Fruit fly (Drosophila melanogaster) whole organism, embryonic: ENCODE results near the gene Tre1.

Experiments used
- Abd-B ChIP-seq: fragments of 200-800 bp; sonication (Bioruptor generic); optimal IDR thresholded peaks from 2 replicates; lab custom pipeline; 2018; ENCODE audit warnings: missing biosample characterization, mild to moderate bottlenecking, missing genetic modification characterization, moderate library complexity
- Antp ChIP-seq: fragments of 200-800 bp; sonication (Bioruptor generic); optimal IDR thresholded peaks from 3 replicates; lab custom pipeline; 2016; ENCODE audit warnings: missing biosample characterization, missing genetic modification characterization
- B-H1 ChIP-seq: fragments of 200-800 bp; sonication (Bioruptor generic); IDR thresholded peaks from 3 replicates; pipeline ENCODE4 v1.3.6; 2022; ENCODE audit warnings: missing biosample characterization, missing genetic modification characterization
- BEAF-32 ChIP-seq: fragments of 200-800 bp; sonication (Bioruptor generic); optimal IDR thresholded peaks from 3 replicates; lab custom pipeline; 2017; ENCODE audit warnings: missing biosample characterization, missing genetic modification characterization, mild to moderate bottlenecking, moderate library complexity, missing genetic modification reagents
- Bteb2 ChIP-seq: fragments of 200-800 bp; sonication (Bioruptor generic); optimal IDR thresholded peaks from 2 replicates; lab custom pipeline; 2016; ENCODE audit warnings: missing biosample characterization, missing genetic modification characterization
- CG10366 ChIP-seq: fragments of 200-800 bp; sonication (Bioruptor generic); IDR thresholded peaks from 2 replicates; pipeline ENCODE4 v1.3.6; 2022; ENCODE audit warnings: missing biosample characterization, missing genetic modification characterization
- CG10462 ChIP-seq: fragments of 200-800 bp; sonication (Bioruptor generic); optimal IDR thresholded peaks from 2 replicates; lab custom pipeline; 2016; ENCODE audit warnings: missing biosample characterization, missing genetic modification characterization
- CG10543 ChIP-seq: fragments of 200-800 bp; sonication (Bioruptor generic); optimal IDR thresholded peaks from 3 replicates; lab custom pipeline; 2017; ENCODE audit warnings: missing biosample characterization, mild to moderate bottlenecking, missing genetic modification characterization, moderate library complexity
- CG11085 ChIP-seq: fragments of 200-800 bp; sonication (Bioruptor generic); IDR thresholded peaks from 2 replicates; pipeline ENCODE4 v1.3.6; 2022; ENCODE audit warnings: missing biosample characterization, missing genetic modification characterization
- CG12659 ChIP-seq: fragments of 200-800 bp; sonication (Bioruptor generic); optimal IDR thresholded peaks from 3 replicates; lab custom pipeline; 2017; ENCODE audit warnings: mild to moderate bottlenecking, missing biosample characterization, missing genetic modification reagents, missing genetic modification characterization
- CG12942 ChIP-seq: fragments of 200-800 bp; sonication (Bioruptor generic); optimal IDR thresholded peaks from 3 replicates; lab custom pipeline; 2016; ENCODE audit warnings: missing biosample characterization, missing genetic modification characterization
- CG13287 ChIP-seq: fragments of 200-800 bp; sonication (Bioruptor generic); IDR thresholded peaks from 2 replicates; pipeline ENCODE4 v1.3.6; 2022; ENCODE audit warnings: missing biosample characterization, missing genetic modification characterization; ENCODE audit not compliant: partially characterized antibody
- CG14014 ChIP-seq: fragments of 200-800 bp; sonication (Bioruptor generic); IDR thresholded peaks from 2 replicates; pipeline ENCODE4 v1.3.6; 2022; ENCODE audit warnings: missing biosample characterization, missing genetic modification characterization
- CG15696 ChIP-seq: fragments of 200-800 bp; sonication (Bioruptor generic); optimal IDR thresholded peaks from 2 replicates; lab custom pipeline; 2019; ENCODE audit warnings: missing biosample characterization, mild to moderate bottlenecking, missing genetic modification characterization, moderate library complexity
- CG1832 ChIP-seq: fragments of 200-800 bp; sonication (Bioruptor generic); optimal IDR thresholded peaks from 2 replicates; lab custom pipeline; 2017; ENCODE audit warnings: missing biosample characterization, mild to moderate bottlenecking, missing genetic modification characterization, inconsistent platforms
- CG2202 ChIP-seq: fragments of 200-800 bp; sonication (Bioruptor generic); optimal IDR thresholded peaks from 2 replicates; lab custom pipeline; 2018; ENCODE audit warnings: missing biosample characterization, mild to moderate bottlenecking, missing genetic modification characterization
- CG3163 ChIP-seq: fragments of 200-800 bp; sonication (Bioruptor generic); optimal IDR thresholded peaks from 3 replicates; lab custom pipeline; 2016; ENCODE audit warnings: missing biosample characterization, missing genetic modification characterization
- CG32767 ChIP-seq: fragments of 200-800 bp; sonication (Bioruptor generic); IDR thresholded peaks from 2 replicates; pipeline ENCODE4 v1.3.6; 2022; ENCODE audit warnings: missing biosample characterization, missing genetic modification characterization
- CG32772 ChIP-seq: fragments of 200-800 bp; sonication (Bioruptor generic); IDR thresholded peaks from 2 replicates; pipeline ENCODE4 v1.3.6; 2022; ENCODE audit warnings: missing biosample characterization, missing genetic modification characterization
- CG3407 ChIP-seq: fragments of 200-800 bp; sonication (Bioruptor generic); optimal IDR thresholded peaks from 2 replicates; lab custom pipeline; 2018; ENCODE audit warnings: missing biosample characterization, mild to moderate bottlenecking, missing genetic modification characterization
- CG4424 ChIP-seq: fragments of 200-800 bp; sonication (Bioruptor generic); optimal IDR thresholded peaks from 3 replicates; lab custom pipeline; 2016; ENCODE audit warnings: missing biosample characterization, missing genetic modification characterization
- CG4854 ChIP-seq: fragments of 200-800 bp; sonication (Bioruptor generic); optimal IDR thresholded peaks from 2 replicates; lab custom pipeline; 2016; ENCODE audit warnings: missing biosample characterization, missing genetic modification characterization, inconsistent platforms
- CG8388 ChIP-seq: fragments of 200-800 bp; sonication (Bioruptor generic); optimal IDR thresholded peaks from 2 replicates; lab custom pipeline; 2019; ENCODE audit warnings: missing biosample characterization, mild to moderate bottlenecking, missing genetic modification characterization, moderate library complexity
- CG9437 ChIP-seq: fragments of 200-800 bp; sonication (Bioruptor generic); optimal IDR thresholded peaks from 2 replicates; lab custom pipeline; 2018; ENCODE audit warnings: missing biosample characterization, mild to moderate bottlenecking, missing genetic modification characterization
- CTCF ChIP-seq: fragments of 200-800 bp; sonication (Bioruptor generic); optimal IDR thresholded peaks from 2 replicates; lab custom pipeline; 2017; ENCODE audit warnings: missing biosample characterization, mild to moderate bottlenecking, missing genetic modification characterization, moderate library complexity
- Fer3 ChIP-seq: fragments of 200-800 bp; sonication (Bioruptor generic); optimal IDR thresholded peaks from 2 replicates; lab custom pipeline; 2018; ENCODE audit warnings: missing biosample characterization, mild to moderate bottlenecking, missing genetic modification characterization, moderate library complexity
- Myb ChIP-seq: fragments of 200-800 bp; sonication (Bioruptor generic); optimal IDR thresholded peaks from 2 replicates; lab custom pipeline; 2016; ENCODE audit warnings: missing biosample characterization, missing genetic modification characterization
- Nf-YA ChIP-seq: fragments of 200-800 bp; sonication (Bioruptor generic); IDR thresholded peaks from 2 replicates; pipeline ENCODE4 v1.3.6; 2022; ENCODE audit warnings: missing biosample characterization, missing genetic modification characterization
- Nf-YC ChIP-seq: fragments of 200-800 bp; optimal IDR thresholded peaks from 3 replicates; lab custom pipeline; 2019; ENCODE audit warnings: missing biosample characterization, mild to moderate bottlenecking, missing genetic modification characterization, moderate library complexity
- Stat92E ChIP-seq, 3 experiments: fragments of >200 bp in 2 of 3; fragments of 200-800 bp in 1 of 3; sonication (Bioruptor generic) in 1 of 3; optimal IDR thresholded peaks; 2 replicates each; lab custom pipeline; 2017 to 2019; ENCODE audit warnings: missing biosample characterization in 3 of 3, missing genetic modification characterization in 3 of 3, mild to moderate bottlenecking in 1 of 3, moderate library complexity in 1 of 3
- Taf1 ChIP-seq: fragments of 200-800 bp; sonication (Bioruptor generic); IDR thresholded peaks from 2 replicates; pipeline ENCODE4 v1.3.6; 2022; ENCODE audit warnings: missing biosample characterization, missing genetic modification characterization
- ac ChIP-seq: fragments of 200-800 bp; sonication (Bioruptor generic); optimal IDR thresholded peaks from 3 replicates; lab custom pipeline; 2017; ENCODE audit warnings: missing biosample characterization, mild to moderate bottlenecking, missing genetic modification characterization
- aop ChIP-seq: fragments of 200-800 bp; sonication (Bioruptor generic); IDR thresholded peaks from 2 replicates; pipeline ENCODE4 v1.3.6; 2022; ENCODE audit warnings: missing biosample characterization, missing genetic modification characterization
- ara ChIP-seq: fragments of 200-800 bp; sonication (Bioruptor generic); IDR thresholded peaks from 2 replicates; pipeline ENCODE4 v1.3.6; 2022; ENCODE audit warnings: missing biosample characterization, missing genetic modification characterization
- az2 ChIP-seq: fragments of 200-800 bp; sonication (Bioruptor generic); optimal IDR thresholded peaks from 3 replicates; lab custom pipeline; 2016; ENCODE audit warnings: missing biosample characterization, missing genetic modification characterization
- ci ChIP-seq: fragments of 200-800 bp; sonication (Bioruptor generic); IDR thresholded peaks from 3 replicates; pipeline ENCODE4 v1.3.6; 2022; ENCODE audit warnings: missing biosample characterization, missing genetic modification characterization
- crc ChIP-seq: fragments of 200-800 bp; sonication (Bioruptor generic); optimal IDR thresholded peaks from 2 replicates; lab custom pipeline; 2016; ENCODE audit warnings: missing biosample characterization, missing genetic modification characterization
- crol ChIP-seq: fragments of 200-800 bp; sonication (Bioruptor generic); IDR thresholded peaks from 2 replicates; pipeline ENCODE4 v1.3.6; 2022; ENCODE audit warnings: missing biosample characterization, missing genetic modification characterization
- crp ChIP-seq, 2 experiments: fragments of 200-800 bp; sonication (Bioruptor generic); optimal IDR thresholded peaks; 2 replicates in 1 of 2; 3 replicates in 1 of 2; lab custom pipeline; 2017; ENCODE audit warnings: missing biosample characterization in 2 of 2, missing genetic modification characterization in 2 of 2, mild to moderate bottlenecking in 1 of 2, moderate library complexity in 1 of 2
- fd64A ChIP-seq: fragments of 200-800 bp; sonication (Bioruptor generic); optimal IDR thresholded peaks from 3 replicates; lab custom pipeline; 2018; ENCODE audit warnings: missing biosample characterization, mild to moderate bottlenecking, missing genetic modification characterization
- insv ChIP-seq, 2 experiments: fragments of 200-800 bp; sonication (Bioruptor generic); optimal IDR thresholded peaks; 3 replicates each; lab custom pipeline; 2016 to 2018; ENCODE audit warnings: missing biosample characterization in 2 of 2, missing genetic modification characterization in 2 of 2
- nerfin-2 ChIP-seq: fragments of 200-800 bp; sonication (Bioruptor generic); IDR thresholded peaks from 2 replicates; pipeline ENCODE4 v1.3.6; 2022; ENCODE audit warnings: missing biosample characterization, missing genetic modification characterization; ENCODE audit not compliant: partially characterized antibody
- prd ChIP-seq, 3 experiments: fragments of >200 bp in 2 of 3; fragments of 200-800 bp in 1 of 3; sonication (Bioruptor generic) in 1 of 3; optimal IDR thresholded peaks in 2 of 3; IDR thresholded peaks in 1 of 3; 2 replicates in 2 of 3; 3 replicates in 1 of 3; pipeline versions ENCODE4 v1.3.6 to Lab custom; 2017 to 2022; ENCODE audit warnings: missing biosample characterization in 1 of 3, missing genetic modification characterization in 1 of 3
- ro ChIP-seq: fragments of 200-800 bp; sonication (Bioruptor generic); IDR thresholded peaks from 2 replicates; pipeline ENCODE4 v1.3.6; 2022; ENCODE audit warnings: missing biosample characterization, missing genetic modification characterization
- slou ChIP-seq: fragments of 200-800 bp; sonication (Bioruptor generic); optimal IDR thresholded peaks from 3 replicates; lab custom pipeline; 2016; ENCODE audit warnings: missing biosample characterization, missing genetic modification characterization
- stc ChIP-seq: fragments of 200-800 bp; sonication (Bioruptor generic); IDR thresholded peaks from 2 replicates; pipeline ENCODE4 v1.3.6; 2022; ENCODE audit warnings: missing biosample characterization, missing genetic modification characterization
- trh ChIP-seq: fragments of 200-800 bp; sonication (Bioruptor generic); optimal IDR thresholded peaks from 2 replicates; lab custom pipeline; 2016; ENCODE audit warnings: missing biosample characterization, missing genetic modification characterization
- unc-4 ChIP-seq: fragments of 200-800 bp; sonication (Bioruptor generic); IDR thresholded peaks from 2 replicates; pipeline ENCODE4 v1.3.6; 2022; ENCODE audit warnings: missing biosample characterization, missing genetic modification characterization; ENCODE audit not compliant: partially characterized antibody
- usp ChIP-seq: fragments of >200 bp; optimal IDR thresholded peaks from 2 replicates; lab custom pipeline; 2017; ENCODE audit warnings: missing biosample characterization, missing genetic modification characterization
- vfl ChIP-seq: fragments of 200-800 bp; sonication (Bioruptor generic); optimal IDR thresholded peaks from 2 replicates; lab custom pipeline; 2016; ENCODE audit warnings: missing biosample characterization, missing genetic modification characterization

Gene Tre1

dm6 chrX:5699824-5700498 is 20.2 kb upstream of the Tre1 start (continued):
- TF ChIP-seq B-H1 (GFP tag; lab: Robert Waterston, UW) (peak; percentile 38; the same call in 1 of the 3 replicates), Nf-YC (tag; lab: Kevin White, UChicago) (peak; percentile 26), ac (GFP tag; lab: Kevin White, UChicago) (no peak), CG8388 (GFP tag; lab: Kevin White, UChicago) (peak; percentile 75), Antp (peak; percentile 21), CG10366 (GFP tag; lab: Robert Waterston, UW) (peak; percentile 57), CG15696 (tag; lab: Kevin White, UChicago) (no peak), vfl (GFP tag; lab: Kevin White, UChicago) (no peak), CG2202 (tag; lab: Kevin White, UChicago) (peak; percentile 39), trh (GFP tag; lab: Kevin White, UChicago) (no peak), CG4854 (GFP tag; lab: Kevin White, UChicago) (peak; percentile 38), CG12942 (GFP tag; lab: Kevin White, UChicago) (peak; percentile 34), Abd-B (GFP tag; lab: Kevin White, UChicago) (peak; percentile 62), CTCF (no peak), CG10462 (GFP tag; lab: Kevin White, UChicago) (peak; percentile 33), az2 (peak; percentile 43), Myb (GFP tag; lab: Kevin White, UChicago) (peak; percentile 4), ci (peak; percentile 70; the same call in 2 of the 3 replicates), crp (GFP tag; optimal IDR thresholded peaks at IDR 0.05; lab: Kevin White, UChicago) (no peak), Taf1 (GFP tag; lab: Robert Waterston, UW) (no peak), CG10543 (GFP tag; lab: Kevin White, UChicago) (peak; percentile 70), stc (GFP tag; lab: Robert Waterston, UW) (peak; percentile 54), CG11085 (GFP tag; lab: Robert Waterston, UW) (no peak), ara (no peak), CG14014 (GFP tag; lab: Robert Waterston, UW) (no peak), fd64A (GFP tag; lab: Kevin White, UChicago) (no peak), crol (peak; percentile 95), crc (GFP tag; lab: Kevin White, UChicago) (peak; percentile 18), Stat92E (GFP tag; optimal IDR thresholded peaks at IDR 0.05; lab: Kevin White, UChicago) (peak in 1 of 3 experiments; percentile 13), prd (optimal IDR thresholded peaks at IDR 0.05; lab: Kevin White, UChicago) (no peak), prd (GFP tag; IDR thresholded peaks at IDR 0.05; lab: Robert Waterston, UW) (peak; percentile 71; the same call in 2 of the 3 replicates), insv (GFP tag; optimal IDR thresholded peaks at IDR 0.05; lab: Kevin White, UChicago) (no peak), CG4424 (GFP tag; lab: Kevin White, UChicago) (peak; percentile 63), CG3163 (GFP tag; lab: Kevin White, UChicago) (no peak), Nf-YA (GFP tag; lab: Robert Waterston, UW) (peak; percentile 32; the same call in 1 of the 2 replicates), CG12659 (GFP tag; lab: Kevin White, UChicago) (peak; percentile 3), nerfin-2 (no peak), CG1832 (GFP tag; lab: Kevin White, UChicago) (no peak), slou (GFP tag; lab: Kevin White, UChicago) (peak; percentile 15), ro (GFP tag; lab: Robert Waterston, UW) (no peak), aop (GFP tag; lab: Robert Waterston, UW) (no peak), CG32767 (peak; percentile 39; the same call in 1 of the 2 replicates), BEAF-32 (no peak), CG13287 (GFP tag; lab: Robert Waterston, UW) (no peak), Fer3 (tag; lab: Kevin White, UChicago) (peak; percentile 43), CG3407 (GFP tag; lab: Kevin White, UChicago) (peak; percentile 46), usp (no peak), CG9437 (GFP tag; lab: Kevin White, UChicago) (peak; percentile 61), Bteb2 (GFP tag; lab: Kevin White, UChicago) (peak; percentile 13), CG32772 (peak; percentile 65), unc-4 (GFP tag; lab: Robert Waterston, UW) (no peak)
